Fruit fly (Drosophila melanogaster): ENCODE data around the gene CG9689.
A peak's percentile ranks its signal among the peaks of the same experiment; 100 is the strongest.

The CG9689 gene

dm6 chrX:9911751-9912150 lies 30.0 kb downstream of the CG9689 start:
- TF ChIP-seq OdsH (GFP tag; optimal IDR thresholded peaks at IDR 0.05) (no peak), ss (GFP tag; optimal IDR thresholded peaks at IDR 0.05) (no peak), CG6808 (GFP tag; optimal IDR thresholded peaks at IDR 0.05) (no peak), CG6854 (GFP tag; optimal IDR thresholded peaks at IDR 0.05) (no peak), CG6792 (GFP tag; optimal IDR thresholded peaks at IDR 0.05) (no peak), acj6 (GFP tag; optimal IDR thresholded peaks at IDR 0.05) (no peak), CG7368 (GFP tag; optimal IDR thresholded peaks at IDR 0.05) (no peak), fkh (GFP tag; optimal IDR thresholded peaks at IDR 0.05) (no peak), achi (GFP tag; optimal IDR thresholded peaks at IDR 0.05) (no peak), net (GFP tag; optimal IDR thresholded peaks at IDR 0.05) (no peak), CG6276 (GFP tag; optimal IDR thresholded peaks at IDR 0.05) (no peak), salr (GFP tag; optimal IDR thresholded peaks at IDR 0.05) (no peak), Blimp-1 (GFP tag; optimal IDR thresholded peaks at IDR 0.05) (no peak), CG31627 (GFP tag; optimal IDR thresholded peaks at IDR 0.05) (no peak), CG15336 (GFP tag; IDR thresholded peaks at IDR 0.05) (no peak), Lpt (GFP tag; optimal IDR thresholded peaks at IDR 0.05) (no peak), CG10669 (GFP tag; optimal IDR thresholded peaks at IDR 0.05) (no peak)

- TF ChIP-seq Sox15 (GFP tag; optimal IDR thresholded peaks at IDR 0.05) (no peak), CG1621 (tag; optimal IDR thresholded peaks at IDR 0.05) (no peak), CG10669 (GFP tag; optimal IDR thresholded peaks at IDR 0.05) (no peak), Smox (GFP tag; optimal IDR thresholded peaks at IDR 0.05) (no peak), Blimp-1 (GFP tag; optimal IDR thresholded peaks at IDR 0.05) (no peak), net (GFP tag; optimal IDR thresholded peaks at IDR 0.05) (no peak), Hr39 (GFP tag; optimal IDR thresholded peaks at IDR 0.05) (no peak), CG9139 (GFP tag; optimal IDR thresholded peaks at IDR 0.05) (no peak), CG31627 (GFP tag; optimal IDR thresholded peaks at IDR 0.05) (no peak), esn (GFP tag; optimal IDR thresholded peaks at IDR 0.05) (no peak), Hr38 (GFP tag; optimal IDR thresholded peaks at IDR 0.05) (no peak), CG6854 (GFP tag; optimal IDR thresholded peaks at IDR 0.05) (no peak), CG16779 (tag; optimal IDR thresholded peaks at IDR 0.05) (peak; percentile 9), pdm3 (GFP tag; optimal IDR thresholded peaks at IDR 0.05) (no peak), CG11902 (GFP tag; optimal IDR thresholded peaks at IDR 0.05) (no peak), CG8319 (GFP tag; optimal IDR thresholded peaks at IDR 0.05) (no peak), Sox14 (GFP tag; optimal IDR thresholded peaks at IDR 0.05) (no peak), Eip93F (GFP tag; optimal IDR thresholded peaks at IDR 0.05) (no peak), CG11294 (GFP tag; IDR thresholded peaks at IDR 0.05) (no peak), CG3919 (GFP tag; optimal IDR thresholded peaks at IDR 0.05) (no peak), cyc (GFP tag; optimal IDR thresholded peaks at IDR 0.05) (no peak), Eip75B (GFP tag; optimal IDR thresholded peaks at IDR 0.05) (no peak), Hr4 (GFP tag; optimal IDR thresholded peaks at IDR 0.05) (no peak), OdsH (GFP tag; optimal IDR thresholded peaks at IDR 0.05) (no peak), CG6792 (GFP tag; optimal IDR thresholded peaks at IDR 0.05) (no peak), Gug (GFP tag; IDR thresholded peaks at IDR 0.05) (0 out of 2 replicates have a peak, but pooled peaks have one; percentile 8), eg (GFP tag; IDR thresholded peaks at IDR 0.05) (peak; percentile 71; the same call in 2 of the 3 replicates), svp (GFP tag) (no peak), CG7368 (GFP tag; optimal IDR thresholded peaks at IDR 0.05) (no peak), fd59A (GFP tag; optimal IDR thresholded peaks at IDR 0.05) (no peak), CG32006 (GFP tag; optimal IDR thresholded peaks at IDR 0.05) (peak; percentile 15), CG15336 (GFP tag; IDR thresholded peaks at IDR 0.05) (peak; percentile 42; the same call in 1 of the 2 replicates), CG4318 (GFP tag; optimal IDR thresholded peaks at IDR 0.05) (no peak), CG6163 (GFP tag; IDR thresholded peaks at IDR 0.05) (0 out of 3 replicates have a peak, but pooled peaks have one; percentile 33), acj6 (GFP tag; optimal IDR thresholded peaks at IDR 0.05) (no peak), Eip78C (GFP tag) (peak; percentile 6), CG10631 (GFP tag; optimal IDR thresholded peaks at IDR 0.05) (no peak), lz (GFP tag; optimal IDR thresholded peaks at IDR 0.05) (no peak), spab (GFP tag; optimal IDR thresholded peaks at IDR 0.05) (no peak), Met (GFP tag; optimal IDR thresholded peaks at IDR 0.05) (no peak), CG8632 (GFP tag; optimal IDR thresholded peaks at IDR 0.05) (no peak), salr (GFP tag; optimal IDR thresholded peaks at IDR 0.05) (no peak), Ets21C (GFP tag; optimal IDR thresholded peaks at IDR 0.05) (no peak), Ets96B (tag; optimal IDR thresholded peaks at IDR 0.05) (no peak)
Observed at dm6 chrX:9930882-9931281, 49.1 kb downstream of the CG9689 start, which contains the start of gene Idgf4. TSS of gene Idgf4 (minus strand) at chrX:9930948.
